Fruit fly (Drosophila melanogaster) whole organism, wandering third instar larva: ENCODE results near the gene CG3097.

ENCODE experiments used
- Abd-B ChIP-seq: fragments of >200 bp; optimal IDR thresholded peaks from 2 replicates; lab custom pipeline; 2017; ENCODE audit warnings: missing biosample characterization, missing genetic modification characterization
- CG32264 ChIP-seq: fragments of 200-800 bp; sonication (Bioruptor generic); optimal IDR thresholded peaks from 2 replicates; lab custom pipeline; 2016; ENCODE audit warnings: missing biosample characterization, missing genetic modification characterization
- CG9705 ChIP-seq: fragments of 200-800 bp; sonication (Bioruptor generic); optimal IDR thresholded peaks from 2 replicates; lab custom pipeline; 2018; ENCODE audit warnings: missing biosample characterization, mild to moderate bottlenecking, missing genetic modification characterization
- CrebA ChIP-seq: fragments of 200-800 bp; sonication (Bioruptor generic); optimal IDR thresholded peaks from 2 replicates; lab custom pipeline; 2016; ENCODE audit warnings: missing biosample characterization, mild to moderate bottlenecking, missing genetic modification characterization, borderline replicate concordance
- Dfd ChIP-seq: fragments of >200 bp; optimal IDR thresholded peaks from 2 replicates; lab custom pipeline; 2017; ENCODE audit warnings: missing biosample characterization, missing genetic modification characterization
- Dif ChIP-seq: fragments of 200-275, 200-300 bp; sonication (Bioruptor generic); optimal IDR thresholded peaks from 2 replicates; lab custom pipeline; 2018; ENCODE audit warnings: missing biosample characterization, missing genetic modification characterization; ENCODE audit not compliant: partially characterized antibody
- GATAd ChIP-seq: sonication (Bioruptor generic); optimal IDR thresholded peaks from 2 replicates; lab custom pipeline; 2016; ENCODE audit warnings: missing biosample characterization, missing genetic modification characterization
- HLH106 ChIP-seq: fragments of 200-800 bp; optimal IDR thresholded peaks from 3 replicates; lab custom pipeline; 2019; ENCODE audit warnings: missing biosample characterization, mild to moderate bottlenecking, missing genetic modification characterization, moderate library complexity
- Hnf4 ChIP-seq: fragments of 200-800 bp; sonication (Bioruptor generic); optimal IDR thresholded peaks from 2 replicates; lab custom pipeline; 2016; ENCODE audit warnings: missing biosample characterization, mild to moderate bottlenecking, missing genetic modification characterization
- Hr78 ChIP-seq: fragments of >200 bp; optimal IDR thresholded peaks from 2 replicates; lab custom pipeline; 2017; ENCODE audit warnings: missing biosample characterization, missing genetic modification characterization
- Hr83 ChIP-seq: fragments of 200-300 bp; sonication (Bioruptor generic); optimal IDR thresholded peaks from 2 replicates; lab custom pipeline; 2016; ENCODE audit warnings: missing biosample characterization, mild to moderate bottlenecking, missing genetic modification characterization, moderate library complexity; ENCODE audit not compliant: poor library complexity, severe bottlenecking
- Jra ChIP-seq: sonication (Bioruptor generic); optimal IDR thresholded peaks from 2 replicates; lab custom pipeline; 2016; ENCODE audit warnings: missing biosample characterization, missing genetic modification characterization
- Mio ChIP-seq: sonication (Bioruptor generic); optimal IDR thresholded peaks from 2 replicates; lab custom pipeline; 2016; ENCODE audit warnings: missing biosample characterization, missing genetic modification characterization
- Myc ChIP-seq: fragments of >200 bp; optimal IDR thresholded peaks from 2 replicates; lab custom pipeline; 2017
- N ChIP-seq: fragments of >200 bp; optimal IDR thresholded peaks from 2 replicates; lab custom pipeline; 2018; ENCODE audit warnings: missing biosample characterization, missing external identifiers, missing genetic modification characterization
- OdsH ChIP-seq: fragments of 200-800 bp; sonication (Bioruptor generic); optimal IDR thresholded peaks from 2 replicates; lab custom pipeline; 2016; ENCODE audit warnings: missing biosample characterization, mild to moderate bottlenecking, missing genetic modification characterization
- Rel ChIP-seq, 2 experiments: fragments of 200-800 bp; sonication (Bioruptor generic) in 1 of 2; optimal IDR thresholded peaks; 2 replicates in 1 of 2; 3 replicates in 1 of 2; lab custom pipeline; 2016 to 2019; ENCODE audit warnings: mild to moderate bottlenecking in 2 of 2, missing biosample characterization in 2 of 2, missing genetic modification characterization in 2 of 2, moderate library complexity in 1 of 2
- Sp1 ChIP-seq: fragments of 200-800 bp; sonication (Bioruptor generic); optimal IDR thresholded peaks from 3 replicates; lab custom pipeline; 2019; ENCODE audit warnings: missing biosample characterization, mild to moderate bottlenecking, missing genetic modification characterization, moderate library complexity
- Vsx2 ChIP-seq: fragments of 200-300, 225-300 bp; sonication (Bioruptor generic); optimal IDR thresholded peaks from 2 replicates; lab custom pipeline; 2018; ENCODE audit warnings: missing biosample characterization, missing genetic modification characterization; ENCODE audit not compliant: partially characterized antibody
- br ChIP-seq: fragments of 200-800 bp; sonication (Bioruptor generic); optimal IDR thresholded peaks from 2 replicates; lab custom pipeline; 2016; ENCODE audit warnings: missing biosample characterization, missing genetic modification characterization
- brk ChIP-seq: fragments of 200-800 bp; sonication (Bioruptor generic); optimal IDR thresholded peaks from 2 replicates; lab custom pipeline; 2016; ENCODE audit warnings: missing biosample characterization, mild to moderate bottlenecking, missing genetic modification characterization
- dl ChIP-seq, 2 experiments: fragments of 175-275, 200-275 bp in 1 of 2; fragments of 200-275 bp in 1 of 2; sonication (Bioruptor generic); optimal IDR thresholded peaks; lab custom pipeline; 2018; ENCODE audit warnings: mild to moderate bottlenecking in 2 of 2, missing biosample characterization in 2 of 2, missing genetic modification characterization in 2 of 2, moderate library complexity in 2 of 2; ENCODE audit not compliant: partially characterized antibody in 2 of 2, insufficient read depth in 1 of 2
- dmrt93B ChIP-seq: fragments of 200-800 bp; sonication (Bioruptor generic); optimal IDR thresholded peaks from 2 replicates; lab custom pipeline; 2018; ENCODE audit warnings: missing biosample characterization, mild to moderate bottlenecking, missing genetic modification characterization
- dsf ChIP-seq: sonication (Bioruptor generic); optimal IDR thresholded peaks from 2 replicates; lab custom pipeline; 2016; ENCODE audit warnings: missing biosample characterization, missing genetic modification characterization, borderline replicate concordance
- ey ChIP-seq: fragments of 200-800 bp; sonication (Bioruptor generic); optimal IDR thresholded peaks from 2 replicates; lab custom pipeline; 2016; ENCODE audit warnings: missing biosample characterization, missing genetic modification characterization
- foxo ChIP-seq, 2 experiments: fragments of 200-800 bp; sonication (Bioruptor generic); optimal IDR thresholded peaks; 2 replicates in 1 of 2; 3 replicates in 1 of 2; lab custom pipeline; 2016 to 2017; ENCODE audit warnings: missing biosample characterization in 2 of 2, missing genetic modification characterization in 2 of 2
- fru ChIP-seq: fragments of 200-800 bp; sonication (Bioruptor generic); optimal IDR thresholded peaks from 3 replicates; lab custom pipeline; 2016; ENCODE audit warnings: missing biosample characterization, mild to moderate bottlenecking, missing genetic modification characterization
- h ChIP-seq: fragments of 200-800 bp; sonication (Bioruptor generic); optimal IDR thresholded peaks from 3 replicates; lab custom pipeline; 2016; ENCODE audit warnings: missing biosample characterization, mild to moderate bottlenecking, missing genetic modification characterization
- jim ChIP-seq: fragments of 175-275, 200-325 bp; sonication (Bioruptor generic); optimal IDR thresholded peaks from 2 replicates; lab custom pipeline; 2016; ENCODE audit warnings: missing biosample characterization, mild to moderate bottlenecking, missing genetic modification characterization
- lola ChIP-seq: fragments of >200 bp; optimal IDR thresholded peaks from 2 replicates; lab custom pipeline; 2017; ENCODE audit warnings: missing biosample characterization, missing genetic modification characterization
- pan ChIP-seq: fragments of >200 bp; optimal IDR thresholded peaks from 2 replicates; lab custom pipeline; 2017
- psq ChIP-seq: fragments of 200-800 bp; sonication (Bioruptor generic); optimal IDR thresholded peaks from 3 replicates; lab custom pipeline; 2017; ENCODE audit warnings: missing biosample characterization, mild to moderate bottlenecking, missing genetic modification characterization, moderate library complexity
- rgr ChIP-seq: fragments of 200-800 bp; sonication (Bioruptor generic); optimal IDR thresholded peaks from 3 replicates; lab custom pipeline; 2016; ENCODE audit warnings: missing biosample characterization, mild to moderate bottlenecking, missing genetic modification characterization
- sage ChIP-seq: fragments of 200-800 bp; sonication (Bioruptor generic); optimal IDR thresholded peaks from 2 replicates; lab custom pipeline; 2016; ENCODE audit warnings: missing biosample characterization, mild to moderate bottlenecking, missing genetic modification characterization
- sv ChIP-seq: fragments of 200-800 bp; sonication (Bioruptor generic); optimal IDR thresholded peaks from 3 replicates; lab custom pipeline; 2016; ENCODE audit warnings: missing biosample characterization, missing genetic modification characterization
- tai ChIP-seq: sonication (Bioruptor generic); optimal IDR thresholded peaks from 2 replicates; lab custom pipeline; 2016; ENCODE audit warnings: missing biosample characterization, missing genetic modification characterization
- usp ChIP-seq: fragments of >200 bp; optimal IDR thresholded peaks from 2 replicates; lab custom pipeline; 2017; ENCODE audit warnings: missing biosample characterization, missing genetic modification characterization
- woc ChIP-seq: sonication (Bioruptor generic); optimal IDR thresholded peaks from 2 replicates; lab custom pipeline; 2016; ENCODE audit warnings: missing biosample characterization, mild to moderate bottlenecking, missing genetic modification characterization

The CG3097 gene

DNA sequence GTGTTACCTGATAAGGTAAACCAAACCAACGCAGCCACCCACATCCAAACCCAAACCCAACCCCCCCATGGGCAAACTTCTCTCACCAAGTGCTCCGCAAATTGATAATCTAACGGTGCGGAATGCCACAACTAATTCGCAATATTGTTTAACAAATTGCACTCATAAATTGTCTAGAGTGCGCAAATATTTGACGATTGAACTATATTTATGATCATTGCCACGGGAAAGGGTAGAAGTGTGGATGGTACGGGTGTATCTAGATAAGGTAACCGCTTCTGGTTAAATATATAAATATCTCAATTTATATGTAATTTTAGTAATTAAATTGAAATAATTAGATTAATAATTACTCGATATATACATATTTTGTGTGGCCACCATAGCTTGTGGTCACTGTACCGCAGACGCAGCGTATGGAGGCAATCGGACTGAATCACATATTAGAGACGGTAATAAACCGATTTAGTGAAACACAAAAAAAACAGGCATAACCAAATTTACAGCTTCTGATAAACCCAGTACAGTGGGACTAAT is 52.0 kb downstream of the CG3097 start (continued):
- TF ChIP-seq dsf (no peak), Sp1 (GFP tag; lab: Kevin White, UChicago) (peak; percentile 81), br (peak; percentile 39), dl (GFP tag; optimal IDR thresholded peaks at IDR 0.05; lab: Kevin White, UChicago; ENCODE audit: insufficient read depth in 1 of 2, partially characterized antibody in 2 of 2) (no peak), CrebA (GFP tag; lab: Kevin White, UChicago) (no peak), psq (GFP tag; lab: Kevin White, UChicago) (peak; percentile 55), usp (GFP tag; lab: Kevin White, UChicago) (no peak), N (no peak), lola (no peak)
- TF ChIP-seq, all 38 proteins: peak for 16

DNA sequence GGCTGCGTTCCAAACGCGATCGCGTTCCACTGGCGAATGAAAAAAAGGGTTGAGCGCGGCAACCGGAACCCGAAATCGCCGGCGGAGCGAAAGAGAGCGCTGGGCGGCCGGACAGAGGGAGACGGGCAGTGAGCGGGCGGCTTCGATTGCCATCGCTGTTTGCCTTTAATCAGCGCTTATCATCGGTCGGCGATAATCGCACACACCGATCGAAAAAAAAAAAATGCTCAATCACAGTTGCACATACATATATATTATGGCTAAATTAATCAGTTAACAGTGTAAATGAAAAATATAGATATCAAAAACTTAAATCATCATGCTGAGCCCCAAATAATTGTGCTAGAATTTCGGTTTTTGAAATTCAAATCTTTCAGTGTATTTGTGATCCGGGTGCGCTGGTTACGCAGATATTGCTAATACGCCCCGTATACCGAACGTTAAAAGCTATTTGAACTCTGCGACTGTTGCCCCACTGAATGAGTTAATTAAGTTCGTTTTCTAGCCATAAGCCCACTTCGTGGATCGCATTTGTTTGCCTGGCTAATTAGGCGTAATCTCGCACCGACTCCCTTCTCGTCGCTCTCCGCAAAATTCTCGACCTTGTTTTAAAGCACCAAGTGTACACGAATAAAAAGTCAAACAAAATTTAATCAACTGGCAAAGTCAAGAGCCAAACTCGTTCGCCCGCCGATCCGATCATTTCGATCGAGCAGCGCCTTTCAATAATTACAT is 52.7 kb downstream of the CG3097 start, which contains the start of gene CG33080:
Gene CG33080 (minus strand): TSS at position 38 of the 735 bp plus-strand sequence.
- TF ChIP-seq Mio (GFP tag; lab: Kevin White, UChicago) (no peak), ey (GFP tag; lab: Kevin White, UChicago) (no peak), tai (no peak), Hnf4 (GFP tag; lab: Kevin White, UChicago) (peak; percentile 27), dsf (no peak), N (no peak), usp (GFP tag; lab: Kevin White, UChicago) (no peak), HLH106 (tag; lab: Kevin White, UChicago) (peak; percentile 7), br (peak; percentile 15), CrebA (GFP tag; lab: Kevin White, UChicago) (no peak), Dfd (GFP tag; lab: Kevin White, UChicago) (no peak), sage (GFP tag; lab: Kevin White, UChicago) (no peak), Abd-B (GFP tag; lab: Kevin White, UChicago) (no peak), OdsH (GFP tag; lab: Kevin White, UChicago) (no peak), Sp1 (GFP tag; lab: Kevin White, UChicago) (no peak), CG9705 (GFP tag; lab: Kevin White, UChicago) (no peak), CG32264 (GFP tag; lab: Kevin White, UChicago) (no peak), rgr (GFP tag; lab: Kevin White, UChicago) (peak; percentile 13), foxo (GFP tag; optimal IDR thresholded peaks at IDR 0.05; lab: Kevin White, UChicago) (peak in 1 of 2 experiments; percentile 23), dmrt93B (GFP tag; lab: Kevin White, UChicago) (no peak), brk (no peak), woc (GFP tag; lab: Kevin White, UChicago) (no peak), Vsx2 (GFP tag; lab: Kevin White, UChicago) (peak; percentile 97), pan (lab: Kevin White, UChicago) (no peak), Myc (lab: Kevin White, UChicago) (no peak), h (GFP tag; lab: Kevin White, UChicago) (peak; percentile 55), Hr83 (GFP tag; lab: Kevin White, UChicago) (no peak), Dif (GFP tag; lab: Kevin White, UChicago) (no peak), Jra (GFP tag; lab: Kevin White, UChicago) (no peak), lola (no peak), dl (GFP tag; optimal IDR thresholded peaks at IDR 0.05; lab: Kevin White, UChicago; ENCODE audit: insufficient read depth in 1 of 2, partially characterized antibody in 2 of 2) (no peak), GATAd (GFP tag; lab: Kevin White, UChicago) (no peak), sv (GFP tag; lab: Kevin White, UChicago) (no peak), jim (GFP tag; lab: Kevin White, UChicago) (no peak), Hr78 (no peak), psq (GFP tag; lab: Kevin White, UChicago) (no peak), fru (peak; percentile 1), Rel (GFP tag; optimal IDR thresholded peaks at IDR 0.05; lab: Kevin White, UChicago) (no peak), Rel (tag; optimal IDR thresholded peaks at IDR 0.05; lab: Kevin White, UChicago) (no peak)
